Worm (Caenorhabditis elegans) whole organism, L4 larva: ENCODE results near the gene Y43F4A.1.

Experiments used
- R02D3.7 ChIP-seq: fragments of 150-350 bp; sonication (generic microtip); optimal IDR thresholded peaks from 3 replicates; lab custom pipeline; 2014; ENCODE audit warnings: missing biosample characterization, missing genetic modification characterization
- daf-8 ChIP-seq: fragments of 200-800 bp; sonication (Bioruptor generic); IDR thresholded peaks from 2 replicates; pipeline ENCODE4 v1.3.6; 2022; ENCODE audit warnings: missing genetic modification characterization, missing compliant biosample characterization
- dve-1 ChIP-seq: sonication (generic microtip); optimal IDR thresholded peaks from 2 replicates; lab custom pipeline; 2017; ENCODE audit warnings: antibody characterized with exemption, mild to moderate bottlenecking, missing genetic modification characterization, missing compliant biosample characterization; ENCODE audit not compliant: insufficient read depth
- egl-27 ChIP-seq: sonication (generic microtip); optimal IDR thresholded peaks from 3 replicates; lab custom pipeline; 2017; ENCODE audit warnings: missing biosample characterization, missing genetic modification reagents, missing genetic modification characterization
- lin-15B ChIP-seq: fragments of 150-350 bp; sonication (generic microtip); optimal IDR thresholded peaks from 3 replicates; lab custom pipeline; 2014; ENCODE audit warnings: missing biosample characterization, missing genetic modification characterization
- pqm-1 ChIP-seq: sonication (generic microtip); optimal IDR thresholded peaks from 2 replicates; lab custom pipeline; 2017; ENCODE audit warnings: missing biosample characterization, missing genetic modification characterization
- saeg-2 ChIP-seq: fragments of 200-800 bp; sonication (Bioruptor generic); IDR thresholded peaks from 2 replicates; pipeline ENCODE4 v1.3.6; 2022; ENCODE audit warnings: missing genetic modification reagents, missing genetic modification characterization, missing compliant biosample characterization
- skn-1 ChIP-seq: fragments of 150-350 bp; optimal IDR thresholded peaks from 2 replicates; lab custom pipeline; 2014; ENCODE audit warnings: missing biosample characterization, missing genetic modification characterization
- vab-7 ChIP-seq: fragments of 200-800 bp; sonication (Bioruptor generic); IDR thresholded peaks from 2 replicates; pipeline ENCODE4 v1.3.6; 2022; ENCODE audit warnings: missing genetic modification reagents, missing genetic modification characterization, missing compliant biosample characterization
- zfp-3 ChIP-seq: fragments of 200-800 bp; sonication (Bioruptor generic); conservative IDR thresholded peaks from 2 replicates; pipeline ENCODE4 v1.3.6; 2022; ENCODE audit warnings: missing genetic modification reagents, missing genetic modification characterization, missing compliant biosample characterization

ce11 chrIII:13262987-13263386, 40.1 kb downstream of the Y43F4A.1 start, which contains the start of gene F56A8.4:
- TF ChIP-seq pqm-1 (no peak), zfp-3 (no peak), dve-1 (tag; lab: Kevin White, UChicago) (no peak), R02D3.7 (no peak), egl-27 (tag; lab: Kevin White, UChicago) (no peak), lin-15B (no peak), skn-1 (no peak), daf-8 (GFP tag; lab: Robert Waterston, UW) (no peak), vab-7 (GFP tag; lab: Robert Waterston, UW) (no peak), saeg-2 (GFP tag; lab: Robert Waterston, UW) (no peak)
